Worm (Caenorhabditis elegans): ENCODE data around the gene F44D12.6.

DNA sequence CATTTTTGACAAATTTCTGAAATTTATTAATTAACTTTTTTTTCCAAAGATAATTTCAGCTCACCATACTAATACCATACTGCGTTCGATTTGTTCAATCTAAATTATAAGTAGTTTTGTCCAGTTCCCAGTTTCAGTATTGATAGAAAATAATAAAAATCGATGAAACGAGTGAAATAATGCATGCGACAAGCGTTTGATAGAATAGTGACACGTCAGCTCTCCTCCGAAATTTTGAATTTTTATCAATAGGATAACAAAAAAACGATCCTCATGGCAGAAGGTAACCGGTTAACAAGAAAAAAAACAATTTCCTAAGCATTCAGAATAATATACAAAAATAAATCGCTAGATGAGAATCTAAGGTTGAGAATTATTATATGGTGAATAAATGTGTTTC, 31.4 kb upstream of the F44D12.6 start, which contains the start of gene C47E12.3:
- no peak for TF ChIP-seq F13C5.2 (tag; optimal IDR thresholded peaks at IDR 0.05)
- no peak for TF ChIP-seq ama-1 (optimal IDR thresholded peaks at IDR 0.05)
